Fruit fly (Drosophila melanogaster) whole organism, embryonic: ENCODE data around the gene CG34284.

Experiments used
- Antp ChIP-seq: fragments of 200-800 bp; sonication (Bioruptor generic); optimal IDR thresholded peaks from 3 replicates; lab custom pipeline; 2016; ENCODE audit warnings: missing biosample characterization, missing genetic modification characterization
- B-H2 ChIP-seq: fragments of 200-800 bp; sonication (Bioruptor generic); optimal IDR thresholded peaks from 2 replicates; lab custom pipeline; 2018; ENCODE audit warnings: missing biosample characterization, mild to moderate bottlenecking, missing genetic modification characterization
- CG10366 ChIP-seq: fragments of 200-800 bp; sonication (Bioruptor generic); IDR thresholded peaks from 2 replicates; pipeline ENCODE4 v1.3.6; 2022; ENCODE audit warnings: missing biosample characterization, missing genetic modification characterization
- CG11695 ChIP-seq: fragments of 200-800 bp; sonication (Bioruptor generic); IDR thresholded peaks from 3 replicates; pipeline ENCODE4 v1.3.6; 2022; ENCODE audit warnings: missing biosample characterization, missing genetic modification characterization
- CG12299 ChIP-seq: fragments of 200-800 bp; sonication (Bioruptor generic); optimal IDR thresholded peaks from 2 replicates; lab custom pipeline; 2018; ENCODE audit warnings: missing biosample characterization, mild to moderate bottlenecking, missing genetic modification characterization
- CG12391 ChIP-seq: fragments of 200-800 bp; sonication (Bioruptor generic); optimal IDR thresholded peaks from 3 replicates; lab custom pipeline; 2018; ENCODE audit warnings: missing biosample characterization, mild to moderate bottlenecking, missing genetic modification characterization, moderate library complexity
- CG14667 ChIP-seq: fragments of 200-800 bp; sonication (Bioruptor generic); IDR thresholded peaks from 2 replicates; pipeline ENCODE4 v1.3.6; 2022; ENCODE audit warnings: missing biosample characterization, missing genetic modification characterization
- CG15269 ChIP-seq: fragments of 200-800 bp; sonication (Bioruptor generic); optimal IDR thresholded peaks from 2 replicates; lab custom pipeline; 2018; ENCODE audit warnings: missing biosample characterization, mild to moderate bottlenecking, missing genetic modification characterization, moderate library complexity
- CG17829 ChIP-seq: fragments of 200-800 bp; optimal IDR thresholded peaks from 2 replicates; lab custom pipeline; 2019; ENCODE audit warnings: missing biosample characterization, mild to moderate bottlenecking, missing genetic modification characterization, moderate library complexity
- CG18011 ChIP-seq: fragments of 200-800 bp; sonication (Bioruptor generic); optimal IDR thresholded peaks from 2 replicates; lab custom pipeline; 2017; ENCODE audit warnings: missing biosample characterization, missing genetic modification characterization, mild to moderate bottlenecking, moderate library complexity, missing genotype
- CG18619 ChIP-seq: fragments of 200-800 bp; sonication (Bioruptor generic); optimal IDR thresholded peaks from 3 replicates; lab custom pipeline; 2017; ENCODE audit warnings: missing biosample characterization, mild to moderate bottlenecking, missing genetic modification characterization
- CG32532 ChIP-seq: fragments of 200-800 bp; sonication (Bioruptor generic); IDR thresholded peaks from 2 replicates; pipeline ENCODE4 v1.3.6; 2022; ENCODE audit warnings: missing biosample characterization, missing genetic modification characterization
- CG33213 ChIP-seq: fragments of 200-800 bp; sonication (Bioruptor generic); optimal IDR thresholded peaks from 3 replicates; lab custom pipeline; 2016; ENCODE audit warnings: missing biosample characterization, missing genetic modification characterization
- CG3847 ChIP-seq: fragments of 200-800 bp; sonication (Bioruptor generic); IDR thresholded peaks from 2 replicates; pipeline ENCODE4 v1.3.6; 2022; ENCODE audit warnings: missing biosample characterization, missing genetic modification characterization
- CG4328 ChIP-seq: fragments of 200-800 bp; sonication (Bioruptor generic); optimal IDR thresholded peaks from 3 replicates; lab custom pipeline; 2017; ENCODE audit warnings: missing biosample characterization, missing genetic modification reagents, missing genetic modification characterization
- CG5953 ChIP-seq: fragments of 200-800 bp; sonication (Bioruptor generic); IDR thresholded peaks from 2 replicates; pipeline ENCODE4 v1.3.6; 2022; ENCODE audit warnings: missing biosample characterization, missing genetic modification characterization
- CG6272 ChIP-seq: fragments of 200-800 bp; sonication (Bioruptor generic); IDR thresholded peaks from 2 replicates; pipeline ENCODE4 v1.3.6; 2022; ENCODE audit warnings: missing biosample characterization, missing genetic modification characterization
- CrebB ChIP-seq: fragments of 200-800 bp; sonication (Bioruptor generic); optimal IDR thresholded peaks from 3 replicates; lab custom pipeline; 2018; ENCODE audit warnings: missing biosample characterization, mild to moderate bottlenecking, missing genetic modification characterization
- Doc3 ChIP-seq: fragments of 200-800 bp; sonication (Bioruptor generic); IDR thresholded peaks from 3 replicates; pipeline ENCODE4 v1.3.6; 2022; ENCODE audit warnings: missing biosample characterization, missing genetic modification characterization; ENCODE audit not compliant: partially characterized antibody
- Fer3 ChIP-seq: fragments of 200-800 bp; sonication (Bioruptor generic); optimal IDR thresholded peaks from 2 replicates; lab custom pipeline; 2018; ENCODE audit warnings: missing biosample characterization, mild to moderate bottlenecking, missing genetic modification characterization, moderate library complexity
- HLH54F ChIP-seq: fragments of 200-800 bp; sonication (Bioruptor generic); optimal IDR thresholded peaks from 3 replicates; lab custom pipeline; 2016; ENCODE audit warnings: missing biosample characterization, missing genetic modification characterization
- Hand ChIP-seq: fragments of 200-800 bp; sonication (Bioruptor generic); optimal IDR thresholded peaks from 2 replicates; lab custom pipeline; 2017; ENCODE audit warnings: mild to moderate bottlenecking, missing biosample characterization, missing genetic modification reagents, missing genetic modification characterization
- Hr3 ChIP-seq: fragments of 200-800 bp; sonication (Bioruptor generic); optimal IDR thresholded peaks from 3 replicates; lab custom pipeline; 2016; ENCODE audit warnings: missing biosample characterization, missing genetic modification characterization
- Jarid2 ChIP-seq: fragments of 200-800 bp; sonication (Bioruptor generic); optimal IDR thresholded peaks from 3 replicates; lab custom pipeline; 2017; ENCODE audit warnings: mild to moderate bottlenecking, missing biosample characterization, missing genetic modification reagents, missing genetic modification characterization
- NC2α ChIP-seq: fragments of 200-800 bp; sonication (Bioruptor generic); optimal IDR thresholded peaks from 2 replicates; lab custom pipeline; 2016; ENCODE audit warnings: missing biosample characterization, missing genetic modification characterization
- PHDP ChIP-seq: fragments of 200-800 bp; sonication (Bioruptor generic); optimal IDR thresholded peaks from 3 replicates; lab custom pipeline; 2018; ENCODE audit warnings: missing biosample characterization, mild to moderate bottlenecking, missing genetic modification characterization, moderate library complexity
- Sin3A ChIP-seq: fragments of >200 bp; optimal IDR thresholded peaks from 2 replicates; lab custom pipeline; 2018
- Six4 ChIP-seq: fragments of 200-800 bp; sonication (Bioruptor generic); optimal IDR thresholded peaks from 2 replicates; lab custom pipeline; 2016; ENCODE audit warnings: missing biosample characterization, missing genetic modification characterization
- Sry-β ChIP-seq: fragments of 200-800 bp; sonication (Bioruptor generic); optimal IDR thresholded peaks from 2 replicates; lab custom pipeline; 2018; ENCODE audit warnings: missing biosample characterization, mild to moderate bottlenecking, missing genetic modification characterization, moderate library complexity
- TFAM ChIP-seq: fragments of 200-800 bp; sonication (Bioruptor generic); optimal IDR thresholded peaks from 2 replicates; lab custom pipeline; 2017; ENCODE audit warnings: missing biosample characterization, missing genetic modification characterization, inconsistent platforms
- Vsx1 ChIP-seq: fragments of 200-800 bp; sonication (Bioruptor generic); optimal IDR thresholded peaks from 2 replicates; lab custom pipeline; 2017; ENCODE audit warnings: missing biosample characterization, mild to moderate bottlenecking, missing genetic modification characterization, missing genetic modification reagents
- Xrp1 ChIP-seq: fragments of 200-800 bp; sonication (Bioruptor generic); IDR thresholded peaks from 2 replicates; pipeline ENCODE4 v1.3.6; 2022; ENCODE audit warnings: missing biosample characterization, missing genetic modification characterization
- bab2 ChIP-seq: fragments of 200-800 bp; sonication (Bioruptor generic); optimal IDR thresholded peaks from 2 replicates; lab custom pipeline; 2016; ENCODE audit warnings: missing biosample characterization, missing genetic modification characterization
- bcd ChIP-seq: fragments of 200-800 bp; sonication (Bioruptor generic); optimal IDR thresholded peaks from 2 replicates; lab custom pipeline; 2017; ENCODE audit warnings: missing biosample characterization, mild to moderate bottlenecking, missing genetic modification characterization
- cato ChIP-seq: fragments of 200-800 bp; sonication (Bioruptor generic); optimal IDR thresholded peaks from 2 replicates; lab custom pipeline; 2016; ENCODE audit warnings: missing biosample characterization, missing genetic modification characterization, borderline replicate concordance
- caup ChIP-seq: fragments of 200-800 bp; sonication (Bioruptor generic); optimal IDR thresholded peaks from 3 replicates; lab custom pipeline; 2017; ENCODE audit warnings: missing biosample characterization, mild to moderate bottlenecking, missing genetic modification characterization, moderate library complexity; ENCODE audit not compliant: severe bottlenecking
- dati ChIP-seq: fragments of 200-800 bp; sonication (Bioruptor generic); IDR thresholded peaks from 2 replicates; pipeline ENCODE4 v1.3.6; 2022; ENCODE audit warnings: missing biosample characterization, missing genetic modification characterization
- disco-r ChIP-seq: fragments of 200-800 bp; sonication (Bioruptor generic); optimal IDR thresholded peaks from 2 replicates; lab custom pipeline; 2016; ENCODE audit warnings: missing biosample characterization, missing genetic modification characterization
- lmd ChIP-seq: fragments of 200-800 bp; sonication (Bioruptor generic); IDR thresholded peaks from 2 replicates; pipeline ENCODE4 v1.3.6; 2022; ENCODE audit warnings: missing biosample characterization, missing genetic modification characterization
- nerfin-2 ChIP-seq: fragments of 200-800 bp; sonication (Bioruptor generic); IDR thresholded peaks from 2 replicates; pipeline ENCODE4 v1.3.6; 2022; ENCODE audit warnings: missing biosample characterization, missing genetic modification characterization; ENCODE audit not compliant: partially characterized antibody
- org-1 ChIP-seq: fragments of 200-800 bp; sonication (Bioruptor generic); optimal IDR thresholded peaks from 2 replicates; lab custom pipeline; 2017; ENCODE audit warnings: missing biosample characterization, missing genetic modification characterization
- pfk ChIP-seq: fragments of 200-800 bp; sonication (Bioruptor generic); optimal IDR thresholded peaks from 2 replicates; lab custom pipeline; 2018; ENCODE audit warnings: missing biosample characterization, mild to moderate bottlenecking, missing genetic modification characterization, moderate library complexity
- sd ChIP-seq: fragments of 200-800 bp; sonication (Bioruptor generic); optimal IDR thresholded peaks from 3 replicates; lab custom pipeline; 2018; ENCODE audit warnings: missing biosample characterization, mild to moderate bottlenecking, missing genetic modification characterization, moderate library complexity
- seq ChIP-seq: fragments of 200-800 bp; sonication (Bioruptor generic); IDR thresholded peaks from 2 replicates; pipeline ENCODE4 v1.3.6; 2022; ENCODE audit warnings: missing biosample characterization, missing genetic modification characterization
- slp2 ChIP-seq: fragments of 200-800 bp; sonication (Bioruptor generic); optimal IDR thresholded peaks from 2 replicates; lab custom pipeline; 2016; ENCODE audit warnings: missing biosample characterization, missing genetic modification characterization
- trh ChIP-seq: fragments of 200-800 bp; sonication (Bioruptor generic); optimal IDR thresholded peaks from 2 replicates; lab custom pipeline; 2016; ENCODE audit warnings: missing biosample characterization, missing genetic modification characterization
- twi ChIP-seq: fragments of 200-800 bp; optimal IDR thresholded peaks from 2 replicates; lab custom pipeline; 2019; ENCODE audit warnings: missing biosample characterization, mild to moderate bottlenecking, missing genetic modification characterization, moderate library complexity
- vvl ChIP-seq: fragments of 200-800 bp; sonication (Bioruptor generic); IDR thresholded peaks from 2 replicates; pipeline ENCODE4 v1.3.6; 2022; ENCODE audit warnings: missing biosample characterization, missing genetic modification characterization
- z ChIP-seq: fragments of 200-800 bp; sonication (Bioruptor generic); IDR thresholded peaks from 3 replicates; pipeline ENCODE4 v1.3.6; 2022; ENCODE audit warnings: missing biosample characterization, missing genetic modification characterization

Gene CG34284

dm6 chr3R:18928918-18929705, 26.4 kb upstream of the CG34284 start, which contains the start of gene CG42613 (continued):
- TF ChIP-seq Vsx1 (GFP tag; lab: Kevin White, UChicago) (peak; percentile 78), dati (GFP tag; lab: Robert Waterston, UW) (0 out of 2 replicates have a peak, but pooled peaks have one; percentile 40), twi (tag; lab: Kevin White, UChicago) (peak; percentile 46), lmd (GFP tag; lab: Robert Waterston, UW) (no peak), CG5953 (GFP tag; lab: Robert Waterston, UW) (peak; percentile 54; the same call in 1 of the 2 replicates), z (GFP tag; lab: Robert Waterston, UW) (0 out of 3 replicates have a peak, but pooled peaks have one; percentile 55), CG18011 (peak; percentile 96), vvl (peak; percentile 57; the same call in 1 of the 2 replicates), Antp (GFP tag; lab: Kevin White, UChicago) (peak; percentile 59), Sin3A (lab: Kevin White, UChicago) (no peak), bab2 (GFP tag; lab: Kevin White, UChicago) (no peak), Fer3 (peak; percentile 69), CG3847 (GFP tag; lab: Robert Waterston, UW) (peak; percentile 34), seq (GFP tag; lab: Robert Waterston, UW) (peak; percentile 64; the same call in 1 of the 2 replicates), CG17829 (tag; lab: Kevin White, UChicago) (peak; percentile 3), org-1 (GFP tag; lab: Kevin White, UChicago) (peak; percentile 50), bcd (GFP tag; lab: Kevin White, UChicago) (peak; percentile 86), caup (GFP tag; lab: Kevin White, UChicago) (peak; percentile 78), nerfin-2 (GFP tag; lab: Robert Waterston, UW) (no peak), NC2α (peak; percentile 50), sd (tag; lab: Kevin White, UChicago) (no peak), Doc3 (GFP tag; lab: Robert Waterston, UW) (peak; percentile 69), CG11695 (GFP tag; lab: Robert Waterston, UW) (0 out of 3 replicates have a peak, but pooled peaks have one; percentile 23), CG12391 (tag; lab: Kevin White, UChicago) (peak; percentile 50), HLH54F (GFP tag; lab: Kevin White, UChicago) (peak; percentile 37), CG10366 (GFP tag; lab: Robert Waterston, UW) (peak; percentile 56), CG12299 (tag; lab: Kevin White, UChicago) (no peak), disco-r (peak; percentile 47), Jarid2 (peak; percentile 19), CrebB (peak; percentile 51), TFAM (GFP tag; lab: Kevin White, UChicago) (peak; percentile 26), CG14667 (no peak), Hr3 (GFP tag; lab: Kevin White, UChicago) (peak; percentile 93), Six4 (peak; percentile 13), trh (GFP tag; lab: Kevin White, UChicago) (no peak), pfk (GFP tag; lab: Kevin White, UChicago) (peak; percentile 7), Xrp1 (GFP tag; lab: Robert Waterston, UW) (peak; percentile 5; the same call in 1 of the 2 replicates), CG4328 (GFP tag; lab: Kevin White, UChicago) (no peak), Sry-β (GFP tag; lab: Kevin White, UChicago) (peak; percentile 45), PHDP (tag; lab: Kevin White, UChicago) (peak; percentile 52), CG32532 (peak; percentile 44), Hand (GFP tag; lab: Kevin White, UChicago) (no peak), cato (no peak), slp2 (GFP tag; lab: Kevin White, UChicago) (peak; percentile 51), CG6272 (GFP tag; lab: Robert Waterston, UW) (peak; percentile 23; the same call in 1 of the 2 replicates), B-H2 (no peak), CG15269 (tag; lab: Kevin White, UChicago) (peak; percentile 57), CG18619 (peak; percentile 64), CG33213 (GFP tag; lab: Kevin White, UChicago) (peak; percentile 36)
